Fruit fly (Drosophila melanogaster): ENCODE results near the gene CG10581.

The CG10581 gene

DNA sequence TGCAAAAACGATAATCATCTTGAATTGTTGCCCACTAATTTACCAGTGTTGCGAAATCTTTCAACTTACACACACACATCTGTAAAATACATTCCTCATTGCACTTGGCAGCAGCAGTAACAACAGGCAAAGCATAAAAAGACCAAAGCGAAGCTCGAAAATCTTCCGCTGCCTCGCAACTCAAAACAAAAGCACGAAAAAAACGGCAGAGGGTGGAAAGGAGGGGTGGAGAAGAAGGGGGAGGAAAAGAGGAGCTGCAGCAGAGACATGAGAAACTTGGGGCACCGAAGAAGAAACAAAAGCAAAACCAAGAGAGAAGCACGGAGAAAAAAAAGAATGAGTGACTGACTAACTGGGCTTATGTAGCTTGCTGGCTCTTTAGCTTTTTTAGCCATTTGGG lies 20.5 kb downstream of the CG10581 start (continued):
- TF ChIP-seq CG16779 (tag; optimal IDR thresholded peaks at IDR 0.05) (no peak), Hr4 (GFP tag; optimal IDR thresholded peaks at IDR 0.05) (no peak), Ets21C (GFP tag; optimal IDR thresholded peaks at IDR 0.05) (no peak), Hr38 (GFP tag; optimal IDR thresholded peaks at IDR 0.05) (no peak), CG8632 (GFP tag; optimal IDR thresholded peaks at IDR 0.05) (no peak), CG3032 (tag; optimal IDR thresholded peaks at IDR 0.05) (no peak), CG11902 (GFP tag; optimal IDR thresholded peaks at IDR 0.05) (no peak), CG6163 (GFP tag; IDR thresholded peaks at IDR 0.05) (peak; percentile 78), CG6276 (GFP tag; optimal IDR thresholded peaks at IDR 0.05) (peak; percentile 20), Gug (GFP tag; IDR thresholded peaks at IDR 0.05) (no peak), fkh (GFP tag; optimal IDR thresholded peaks at IDR 0.05) (no peak)

DNA sequence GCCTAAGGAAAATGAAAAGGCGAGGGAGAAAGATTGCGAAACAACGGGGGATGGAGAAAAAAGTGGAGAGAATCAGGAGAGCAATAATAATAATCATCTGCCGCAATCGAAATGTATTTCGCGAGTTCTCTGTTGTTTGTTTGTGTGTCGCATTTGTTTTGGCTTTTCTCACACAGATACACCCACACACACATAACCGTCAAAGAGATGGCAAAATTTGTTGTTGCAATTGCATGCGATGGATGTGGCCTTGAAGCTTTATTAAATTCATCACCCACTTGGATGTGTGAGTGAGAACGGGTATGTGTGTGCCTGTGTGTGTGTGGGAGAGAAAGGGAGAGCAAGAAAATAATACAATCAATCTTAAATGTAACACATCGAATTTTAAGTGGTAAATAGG lies 22.3 kb downstream of the CG10581 start:
- TF ChIP-seq Sox14 (GFP tag; optimal IDR thresholded peaks at IDR 0.05), result peak; percentile 9
- peak; percentile 64 for TF ChIP-seq svp (GFP tag)
- no peak for TF ChIP-seq CG11762 (GFP tag; optimal IDR thresholded peaks at IDR 0.05; ENCODE audit: insufficient read depth)
- no peak for TF ChIP-seq CG16779 (tag; optimal IDR thresholded peaks at IDR 0.05)
- TF ChIP-seq vri (GFP tag; optimal IDR thresholded peaks at IDR 0.05), result peak; percentile 23

DNA sequence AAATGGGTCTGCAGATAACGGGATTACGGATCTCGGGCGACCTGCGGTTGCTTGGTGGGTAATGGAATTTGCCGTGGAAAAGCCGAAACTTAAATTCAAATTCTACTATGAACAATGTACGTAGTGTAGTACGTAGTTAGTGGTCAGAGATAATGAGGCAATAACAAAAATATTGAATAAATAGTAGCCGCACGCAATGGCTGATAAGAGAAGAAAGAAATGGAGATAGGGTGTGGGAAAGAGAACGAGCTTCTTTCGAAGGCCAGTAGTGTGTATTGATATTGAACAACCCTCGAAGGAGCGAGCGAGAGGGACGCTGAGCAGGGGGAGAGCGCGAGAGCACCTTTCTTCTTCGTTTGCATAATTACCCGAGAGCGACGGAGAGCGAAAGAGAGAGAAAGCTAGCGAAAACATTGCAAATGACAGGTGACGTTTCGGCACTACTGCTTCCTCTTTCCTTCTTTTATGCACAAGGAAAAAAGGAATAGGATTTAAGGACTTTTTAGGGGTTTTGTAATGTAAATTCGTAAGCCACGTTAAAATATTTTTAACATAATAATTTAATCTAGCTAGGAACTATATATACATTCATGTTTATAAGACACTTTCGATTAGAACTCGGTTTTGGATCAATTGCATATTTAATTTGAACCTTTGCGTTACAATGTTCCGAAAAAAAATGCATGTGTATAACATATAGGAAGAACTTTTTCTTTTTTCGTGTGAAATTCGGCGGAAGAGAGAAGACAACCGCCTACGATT lies 23.0 kb downstream of the CG10581 start:
- TF ChIP-seq achi (GFP tag; optimal IDR thresholded peaks at IDR 0.05), result peak; percentile 69
- no peak for TF ChIP-seq Blimp-1 (GFP tag; optimal IDR thresholded peaks at IDR 0.05)
- TF ChIP-seq eg (GFP tag; IDR thresholded peaks at IDR 0.05), result peak; percentile 54; the same call in 2 of the 3 replicates
- no peak for TF ChIP-seq Hr38 (GFP tag; optimal IDR thresholded peaks at IDR 0.05)
- TF ChIP-seq CG6854 (GFP tag; optimal IDR thresholded peaks at IDR 0.05), result no peak
- TF ChIP-seq esn (GFP tag; optimal IDR thresholded peaks at IDR 0.05), result peak; percentile 61
- no peak for TF ChIP-seq dac (GFP tag; optimal IDR thresholded peaks at IDR 0.05)
- peak; percentile 50 for TF ChIP-seq CG34406 (GFP tag; optimal IDR thresholded peaks at IDR 0.05)
- peak; percentile 45 for TF ChIP-seq Sox102F (GFP tag; optimal IDR thresholded peaks at IDR 0.05)
- TF ChIP-seq net (GFP tag; optimal IDR thresholded peaks at IDR 0.05), result peak; percentile 57
- peak; percentile 9 for TF ChIP-seq fd59A (GFP tag; optimal IDR thresholded peaks at IDR 0.05)
- no peak for TF ChIP-seq CG7368 (GFP tag; optimal IDR thresholded peaks at IDR 0.05)
- TF ChIP-seq OdsH (GFP tag; optimal IDR thresholded peaks at IDR 0.05), result peak; percentile 72
- TF ChIP-seq acj6 (GFP tag; optimal IDR thresholded peaks at IDR 0.05), result peak; percentile 44
- TF ChIP-seq vri (GFP tag; optimal IDR thresholded peaks at IDR 0.05), result peak; percentile 6
- no peak for TF ChIP-seq CG3032 (tag; optimal IDR thresholded peaks at IDR 0.05)
- TF ChIP-seq lz (GFP tag; optimal IDR thresholded peaks at IDR 0.05), result no peak
- no peak for TF ChIP-seq fd85E (GFP tag; optimal IDR thresholded peaks at IDR 0.05)
- TF ChIP-seq CG6808 (GFP tag; optimal IDR thresholded peaks at IDR 0.05), result no peak
- TF ChIP-seq Met (GFP tag; optimal IDR thresholded peaks at IDR 0.05), result peak; percentile 68
- peak; percentile 43 for TF ChIP-seq cyc (GFP tag; optimal IDR thresholded peaks at IDR 0.05)
- no peak for TF ChIP-seq CG6792 (GFP tag; optimal IDR thresholded peaks at IDR 0.05)
- peak; percentile 49 for TF ChIP-seq CG6276 (GFP tag; optimal IDR thresholded peaks at IDR 0.05)
- TF ChIP-seq CG6163 (GFP tag; IDR thresholded peaks at IDR 0.05), result peak; percentile 50; the same call in 2 of the 3 replicates
- TF ChIP-seq CG16779 (tag; optimal IDR thresholded peaks at IDR 0.05), result no peak
- TF ChIP-seq CG1621 (tag; optimal IDR thresholded peaks at IDR 0.05), result no peak
- peak; percentile 46 for TF ChIP-seq Hr39 (GFP tag; optimal IDR thresholded peaks at IDR 0.05)
- TF ChIP-seq Smox (GFP tag; optimal IDR thresholded peaks at IDR 0.05), result peak; percentile 59
- TF ChIP-seq CG11902 (GFP tag; optimal IDR thresholded peaks at IDR 0.05), result no peak
- TF ChIP-seq pdm3 (GFP tag; optimal IDR thresholded peaks at IDR 0.05), result peak; percentile 46
- TF ChIP-seq svp (GFP tag), result peak; percentile 67
- TF ChIP-seq spab (GFP tag; optimal IDR thresholded peaks at IDR 0.05), result no peak
- peak; percentile 25 for TF ChIP-seq Ets96B (tag; optimal IDR thresholded peaks at IDR 0.05)
- TF ChIP-seq CG11294 (GFP tag; IDR thresholded peaks at IDR 0.05), result no peak
- TF ChIP-seq topi (GFP tag; optimal IDR thresholded peaks at IDR 0.05), result peak; percentile 70
- TF ChIP-seq Sox15 (GFP tag; optimal IDR thresholded peaks at IDR 0.05), result peak; percentile 15
- peak; percentile 87 for TF ChIP-seq CG32006 (GFP tag; optimal IDR thresholded peaks at IDR 0.05)
- peak; percentile 21 for TF ChIP-seq CG11762 (GFP tag; optimal IDR thresholded peaks at IDR 0.05; ENCODE audit: insufficient read depth)
- no peak for TF ChIP-seq Eip75B (GFP tag; optimal IDR thresholded peaks at IDR 0.05)
- TF ChIP-seq CG8632 (GFP tag; optimal IDR thresholded peaks at IDR 0.05), result peak; percentile 33
- TF ChIP-seq CG10669 (GFP tag; optimal IDR thresholded peaks at IDR 0.05), result peak; percentile 43
